Fruit fly (Drosophila melanogaster) whole organism, embryonic: ENCODE measurements around the gene CG15382.

ENCODE experiments used
- Ada2b ChIP-seq: fragments of 200-800 bp; sonication (Bioruptor generic); IDR thresholded peaks from 2 replicates; pipeline ENCODE4 v1.3.6; 2022; ENCODE audit warnings: missing biosample characterization, missing genetic modification characterization
- CG10543 ChIP-seq: fragments of 200-800 bp; sonication (Bioruptor generic); optimal IDR thresholded peaks from 3 replicates; lab custom pipeline; 2017; ENCODE audit warnings: missing biosample characterization, mild to moderate bottlenecking, missing genetic modification characterization, moderate library complexity
- CG12942 ChIP-seq: fragments of 200-800 bp; sonication (Bioruptor generic); optimal IDR thresholded peaks from 3 replicates; lab custom pipeline; 2016; ENCODE audit warnings: missing biosample characterization, missing genetic modification characterization
- CG15479 ChIP-seq: fragments of 200-800 bp; sonication (Bioruptor generic); optimal IDR thresholded peaks from 3 replicates; lab custom pipeline; 2019; ENCODE audit warnings: missing biosample characterization, mild to moderate bottlenecking, missing genetic modification characterization, moderate library complexity
- CG1602 ChIP-seq: fragments of 200-800 bp; sonication (Bioruptor generic); optimal IDR thresholded peaks from 3 replicates; lab custom pipeline; 2016; ENCODE audit warnings: missing biosample characterization, missing genetic modification characterization
- CG16815 ChIP-seq: fragments of 200-800 bp; sonication (Bioruptor generic); optimal IDR thresholded peaks from 3 replicates; lab custom pipeline; 2017; ENCODE audit warnings: missing biosample characterization, mild to moderate bottlenecking, missing genetic modification characterization
- CG2889 ChIP-seq: fragments of 200-800 bp; sonication (Bioruptor generic); IDR thresholded peaks from 3 replicates; pipeline ENCODE4 v1.3.6; 2022; ENCODE audit warnings: missing biosample characterization, missing genetic modification characterization
- CG31224 ChIP-seq: fragments of 200-800 bp; sonication (Bioruptor generic); IDR thresholded peaks from 2 replicates; pipeline ENCODE4 v1.3.6; 2022; ENCODE audit warnings: missing biosample characterization, missing genetic modification characterization
- CG3407 ChIP-seq: fragments of 200-800 bp; sonication (Bioruptor generic); optimal IDR thresholded peaks from 2 replicates; lab custom pipeline; 2018; ENCODE audit warnings: missing biosample characterization, mild to moderate bottlenecking, missing genetic modification characterization
- CG34376 ChIP-seq: fragments of 200-800 bp; sonication (Bioruptor generic); optimal IDR thresholded peaks from 2 replicates; lab custom pipeline; 2018; ENCODE audit warnings: missing biosample characterization, mild to moderate bottlenecking, missing genetic modification characterization
- CG6791 ChIP-seq: fragments of 200-800 bp; sonication (Bioruptor generic); IDR thresholded peaks from 3 replicates; pipeline ENCODE4 v1.3.6; 2022; ENCODE audit warnings: missing biosample characterization, missing genetic modification characterization; ENCODE audit not compliant: partially characterized antibody
- CG7963 ChIP-seq: fragments of 200-800 bp; sonication (Bioruptor generic); IDR thresholded peaks from 3 replicates; pipeline ENCODE4 v1.3.6; 2022; ENCODE audit warnings: missing biosample characterization, missing genetic modification characterization; ENCODE audit not compliant: partially characterized antibody
- CG8281 ChIP-seq: fragments of 200-800 bp; sonication (Bioruptor generic); optimal IDR thresholded peaks from 2 replicates; lab custom pipeline; 2018; ENCODE audit warnings: missing biosample characterization, mild to moderate bottlenecking, missing genetic modification characterization, moderate library complexity
- CG8290 ChIP-seq, 3 experiments: fragments of 200-800 bp; sonication (Bioruptor generic); optimal IDR thresholded peaks; 2 replicates each; lab custom pipeline; 2016 to 2019; ENCODE audit warnings: missing biosample characterization in 3 of 3, missing genetic modification characterization in 3 of 3, mild to moderate bottlenecking in 2 of 3, moderate library complexity in 1 of 3
- CG9609 ChIP-seq: fragments of 200-800 bp; sonication (Bioruptor generic); optimal IDR thresholded peaks from 3 replicates; lab custom pipeline; 2016; ENCODE audit warnings: missing biosample characterization, missing genetic modification characterization
- CTCF ChIP-seq: fragments of 200-800 bp; sonication (Bioruptor generic); optimal IDR thresholded peaks from 2 replicates; lab custom pipeline; 2017; ENCODE audit warnings: missing biosample characterization, mild to moderate bottlenecking, missing genetic modification characterization, moderate library complexity
- Deaf1 ChIP-seq: fragments of 200-800 bp; optimal IDR thresholded peaks from 3 replicates; lab custom pipeline; 2019; ENCODE audit warnings: missing biosample characterization, mild to moderate bottlenecking, missing genetic modification characterization, moderate library complexity
- Dip2 ChIP-seq: fragments of 200-800 bp; sonication (Bioruptor generic); IDR thresholded peaks from 2 replicates; pipeline ENCODE4 v1.3.6; 2022; ENCODE audit warnings: missing biosample characterization, missing genetic modification characterization
- Drgx ChIP-seq: fragments of 200-800 bp; sonication (Bioruptor generic); IDR thresholded peaks from 2 replicates; pipeline ENCODE4 v1.3.6; 2022; ENCODE audit warnings: missing biosample characterization, missing genetic modification characterization
- Ets97D ChIP-seq: fragments of 200-800 bp; sonication (Bioruptor generic); optimal IDR thresholded peaks from 3 replicates; lab custom pipeline; 2016; ENCODE audit warnings: missing biosample characterization, missing genetic modification characterization
- HHEX ChIP-seq: fragments of 200-800 bp; sonication (Bioruptor generic); optimal IDR thresholded peaks from 3 replicates; lab custom pipeline; 2017; ENCODE audit warnings: missing biosample characterization, mild to moderate bottlenecking, missing genetic modification characterization, missing genetic modification reagents
- Hr3 ChIP-seq: fragments of 200-800 bp; sonication (Bioruptor generic); optimal IDR thresholded peaks from 3 replicates; lab custom pipeline; 2016; ENCODE audit warnings: missing biosample characterization, missing genetic modification characterization
- Hr51 ChIP-seq, 2 experiments: fragments of 200-800 bp; sonication (Bioruptor generic); optimal IDR thresholded peaks; 2 replicates in 1 of 2; 3 replicates in 1 of 2; lab custom pipeline; 2016 to 2018; ENCODE audit warnings: missing biosample characterization in 2 of 2, missing genetic modification characterization in 2 of 2, mild to moderate bottlenecking in 1 of 2, moderate library complexity in 1 of 2
- Hr78 ChIP-seq, 2 experiments: fragments of 200-800 bp in 1 of 2; fragments of >200 bp in 1 of 2; sonication (Bioruptor generic) in 1 of 2; optimal IDR thresholded peaks; 2 replicates each; lab custom pipeline; 2017 to 2019; ENCODE audit warnings: missing biosample characterization in 2 of 2, missing genetic modification characterization in 2 of 2, mild to moderate bottlenecking in 1 of 2, moderate library complexity in 1 of 2
- Lpt ChIP-seq: fragments of >200 bp; optimal IDR thresholded peaks from 2 replicates; lab custom pipeline; 2018; ENCODE audit warnings: missing biosample characterization, missing genetic modification characterization
- Neu2 ChIP-seq: fragments of 200-800 bp; sonication (Bioruptor generic); optimal IDR thresholded peaks from 3 replicates; lab custom pipeline; 2016; ENCODE audit warnings: missing biosample characterization, missing genetic modification characterization, borderline replicate concordance
- NfI ChIP-seq: fragments of 200-800 bp; sonication (Bioruptor generic); optimal IDR thresholded peaks from 3 replicates; lab custom pipeline; 2018; ENCODE audit warnings: missing biosample characterization, mild to moderate bottlenecking, missing genetic modification characterization, moderate library complexity
- Opbp ChIP-seq: fragments of 200-800 bp; sonication (Bioruptor generic); IDR thresholded peaks from 3 replicates; pipeline ENCODE4 v1.3.6; 2022; ENCODE audit warnings: missing biosample characterization, missing genetic modification characterization; ENCODE audit not compliant: partially characterized antibody
- Sox100B ChIP-seq: fragments of 200-800 bp; sonication (Bioruptor generic); optimal IDR thresholded peaks from 3 replicates; lab custom pipeline; 2018; ENCODE audit warnings: missing biosample characterization, mild to moderate bottlenecking, missing genetic modification characterization
- ab ChIP-seq: fragments of 200-800 bp; sonication (Bioruptor generic); optimal IDR thresholded peaks from 2 replicates; lab custom pipeline; 2016; ENCODE audit warnings: missing biosample characterization, missing genetic modification characterization
- ash1 ChIP-seq: fragments of 200-800 bp; sonication (Bioruptor generic); optimal IDR thresholded peaks from 2 replicates; lab custom pipeline; 2018; ENCODE audit warnings: missing biosample characterization, mild to moderate bottlenecking, missing genetic modification characterization
- az2 ChIP-seq: fragments of 200-800 bp; sonication (Bioruptor generic); optimal IDR thresholded peaks from 3 replicates; lab custom pipeline; 2016; ENCODE audit warnings: missing biosample characterization, missing genetic modification characterization
- chinmo ChIP-seq: fragments of 200-800 bp; sonication (Bioruptor generic); IDR thresholded peaks from 4 replicates; pipeline ENCODE4 v1.3.6; 2022; ENCODE audit warnings: missing biosample characterization, missing genetic modification characterization; ENCODE audit not compliant: partially characterized antibody
- corto ChIP-seq: fragments of 200-800 bp; sonication (Bioruptor generic); optimal IDR thresholded peaks from 2 replicates; lab custom pipeline; 2016; ENCODE audit warnings: missing biosample characterization, mild to moderate bottlenecking, missing genetic modification characterization, moderate library complexity
- crol ChIP-seq: fragments of 200-800 bp; sonication (Bioruptor generic); IDR thresholded peaks from 2 replicates; pipeline ENCODE4 v1.3.6; 2022; ENCODE audit warnings: missing biosample characterization, missing genetic modification characterization
- crp ChIP-seq, 2 experiments: fragments of 200-800 bp; sonication (Bioruptor generic); optimal IDR thresholded peaks; 2 replicates in 1 of 2; 3 replicates in 1 of 2; lab custom pipeline; 2017; ENCODE audit warnings: missing biosample characterization in 2 of 2, missing genetic modification characterization in 2 of 2, mild to moderate bottlenecking in 1 of 2, moderate library complexity in 1 of 2
- dm ChIP-seq: fragments of 200-800 bp; sonication (Bioruptor generic); optimal IDR thresholded peaks from 3 replicates; lab custom pipeline; 2016; ENCODE audit warnings: missing biosample characterization, missing genetic modification characterization
- esg ChIP-seq: fragments of 200-800 bp; sonication (Bioruptor generic); conservative IDR thresholded peaks from 2 replicates; pipeline ENCODE4 v1.3.6; 2022; ENCODE audit warnings: missing biosample characterization, missing genetic modification characterization
- exex ChIP-seq: fragments of 200-800 bp; sonication (Bioruptor generic); optimal IDR thresholded peaks from 4 replicates; lab custom pipeline; 2018; ENCODE audit warnings: missing biosample characterization, mild to moderate bottlenecking, missing genetic modification characterization, moderate library complexity
- ham ChIP-seq: fragments of 200-800 bp; sonication (Bioruptor generic); IDR thresholded peaks from 2 replicates; pipeline ENCODE4 v1.3.6; 2022; ENCODE audit warnings: missing biosample characterization, missing genetic modification characterization
- mirr ChIP-seq: fragments of 200-800 bp; sonication (Bioruptor generic); optimal IDR thresholded peaks from 3 replicates; lab custom pipeline; 2018; ENCODE audit warnings: missing biosample characterization, mild to moderate bottlenecking, missing genetic modification characterization
- nau ChIP-seq: fragments of 200-800 bp; sonication (Bioruptor generic); optimal IDR thresholded peaks from 3 replicates; lab custom pipeline; 2017; ENCODE audit warnings: missing biosample characterization, mild to moderate bottlenecking, missing genetic modification characterization, missing genetic modification reagents
- nerfin-1 ChIP-seq: fragments of 200-800 bp; sonication (Bioruptor generic); optimal IDR thresholded peaks from 3 replicates; lab custom pipeline; 2019; ENCODE audit warnings: missing biosample characterization, mild to moderate bottlenecking, missing genetic modification characterization, moderate library complexity
- odd ChIP-seq: fragments of 200-800 bp; sonication (Bioruptor generic); optimal IDR thresholded peaks from 2 replicates; lab custom pipeline; 2017; ENCODE audit warnings: missing biosample characterization, mild to moderate bottlenecking, missing genetic modification characterization
- ranshi ChIP-seq: fragments of 200-800 bp; sonication (Bioruptor generic); IDR thresholded peaks from 2 replicates; pipeline ENCODE4 v1.3.6; 2022; ENCODE audit warnings: missing biosample characterization, missing genetic modification characterization
- seq ChIP-seq: fragments of 200-800 bp; sonication (Bioruptor generic); IDR thresholded peaks from 2 replicates; pipeline ENCODE4 v1.3.6; 2022; ENCODE audit warnings: missing biosample characterization, missing genetic modification characterization
- slp2 ChIP-seq: fragments of 200-800 bp; sonication (Bioruptor generic); optimal IDR thresholded peaks from 2 replicates; lab custom pipeline; 2016; ENCODE audit warnings: missing biosample characterization, missing genetic modification characterization
- trh ChIP-seq: fragments of 200-800 bp; sonication (Bioruptor generic); optimal IDR thresholded peaks from 2 replicates; lab custom pipeline; 2016; ENCODE audit warnings: missing biosample characterization, missing genetic modification characterization
- ttk ChIP-seq: fragments of 200-800 bp; sonication (Bioruptor generic); IDR thresholded peaks from 2 replicates; pipeline ENCODE4 v2.1.2; 2022; ENCODE audit warnings: missing biosample characterization, missing genetic modification characterization
- vnd ChIP-seq: fragments of 200-800 bp; sonication (Bioruptor generic); IDR thresholded peaks from 3 replicates; pipeline ENCODE4 v1.3.6; 2022; ENCODE audit warnings: missing biosample characterization, missing genetic modification characterization; ENCODE audit not compliant: partially characterized antibody

CG15382 gene

DNA sequence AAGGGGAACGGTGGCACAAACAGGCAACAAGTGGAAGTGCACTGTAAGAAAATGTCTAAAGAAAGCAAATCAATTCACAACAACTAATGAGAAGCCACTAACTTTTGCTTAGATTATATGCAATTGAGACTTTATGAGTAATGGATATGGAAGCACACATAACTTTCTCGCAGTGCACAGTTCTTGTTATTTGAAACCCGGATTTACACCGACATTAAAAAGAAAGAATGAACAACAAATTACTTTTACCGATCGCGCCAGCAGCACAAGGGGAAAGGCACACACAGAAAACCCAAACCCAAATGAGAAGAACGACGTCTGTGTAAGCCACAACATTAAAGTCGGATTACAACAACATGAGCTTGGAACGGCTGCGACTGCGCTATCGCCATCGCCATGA is 33.5 kb downstream of the CG15382 start (continued):
- peak; percentile 14; the same call in 1 of the 2 replicates for TF ChIP-seq Ada2b (GFP tag; lab: Robert Waterston, UW)
- TF ChIP-seq Neu2 (GFP tag; lab: Kevin White, UChicago): no peak
- no peak for TF ChIP-seq ash1 (GFP tag; lab: Kevin White, UChicago)
- peak; percentile 76 for TF ChIP-seq CG3407
- peak; percentile 56 for TF ChIP-seq Hr3 (GFP tag; lab: Kevin White, UChicago)
- no peak for TF ChIP-seq nau
- no peak for TF ChIP-seq crp (GFP tag; optimal IDR thresholded peaks at IDR 0.05; lab: Kevin White, UChicago)
- no peak for TF ChIP-seq CG34376
- TF ChIP-seq CG31224: no peak
- no peak for TF ChIP-seq mirr (GFP tag; lab: Kevin White, UChicago)
- TF ChIP-seq Opbp (GFP tag; lab: Robert Waterston, UW): no peak
- TF ChIP-seq CG6791 (GFP tag; lab: Robert Waterston, UW): no peak
- TF ChIP-seq HHEX: peak; percentile 27
- no peak for TF ChIP-seq CG10543 (GFP tag; lab: Kevin White, UChicago)
- TF ChIP-seq CTCF (GFP tag; lab: Kevin White, UChicago): no peak
- TF ChIP-seq ranshi (GFP tag; lab: Robert Waterston, UW): peak; percentile 73; the same call in 1 of the 2 replicates
- no peak for TF ChIP-seq corto (GFP tag; lab: Kevin White, UChicago)
- TF ChIP-seq Sox100B (GFP tag; lab: Kevin White, UChicago): peak; percentile 53
- TF ChIP-seq nerfin-1 (tag; lab: Kevin White, UChicago): peak; percentile 50
- TF ChIP-seq exex: no peak
- no peak for TF ChIP-seq CG7963
- TF ChIP-seq odd (GFP tag; lab: Kevin White, UChicago): peak; percentile 37
- TF ChIP-seq ab (GFP tag; lab: Kevin White, UChicago): peak; percentile 11
- TF ChIP-seq dm (GFP tag; lab: Kevin White, UChicago): peak; percentile 17
- peak; percentile 72 for TF ChIP-seq CG16815 (GFP tag; lab: Kevin White, UChicago)
- peak; percentile 29 for TF ChIP-seq CG12942
- no peak for TF ChIP-seq Deaf1 (tag; lab: Kevin White, UChicago)
- TF ChIP-seq crol (GFP tag; lab: Robert Waterston, UW): no peak
- peak in 1 of 2 experiments; percentile 15 for TF ChIP-seq Hr78 (GFP tag; optimal IDR thresholded peaks at IDR 0.05; lab: Kevin White, UChicago)
- no peak for TF ChIP-seq vnd (GFP tag; lab: Robert Waterston, UW)
- no peak for TF ChIP-seq chinmo (GFP tag; lab: Robert Waterston, UW)
- TF ChIP-seq CG9609 (GFP tag; lab: Kevin White, UChicago): peak; percentile 66
- peak; percentile 19 for TF ChIP-seq Ets97D (GFP tag; lab: Kevin White, UChicago)
- TF ChIP-seq CG15479: no peak
- TF ChIP-seq CG2889 (GFP tag; lab: Robert Waterston, UW): no peak
- no peak for TF ChIP-seq seq (GFP tag; lab: Robert Waterston, UW)
- no peak for TF ChIP-seq ham (GFP tag; lab: Robert Waterston, UW)
- TF ChIP-seq CG8281 (tag; lab: Kevin White, UChicago): peak; percentile 13
- peak; percentile 67 for TF ChIP-seq CG8290 (GFP tag; optimal IDR thresholded peaks at IDR 0.05; lab: Kevin White, UChicago)
- no peak for TF ChIP-seq CG8290 (tag; optimal IDR thresholded peaks at IDR 0.05; lab: Kevin White, UChicago)
- TF ChIP-seq Drgx (GFP tag; lab: Robert Waterston, UW): peak; percentile 19; the same call in 1 of the 2 replicates
- TF ChIP-seq az2 (GFP tag; lab: Kevin White, UChicago): peak; percentile 78
- no peak; the same call in 1 of the 2 replicates for TF ChIP-seq ttk (GFP tag; lab: Robert Waterston, UW)
- TF ChIP-seq Hr51 (GFP tag; optimal IDR thresholded peaks at IDR 0.05; lab: Kevin White, UChicago): peak in 1 of 2 experiments; percentile 27
- peak; percentile 27 for TF ChIP-seq NfI
- no peak for TF ChIP-seq Dip2 (GFP tag; lab: Robert Waterston, UW)
- peak; percentile 40; the same call in 1 of the 2 replicates for TF ChIP-seq esg (GFP tag; lab: Robert Waterston, UW)
- no peak for TF ChIP-seq Lpt
- peak; percentile 69 for TF ChIP-seq CG1602 (GFP tag; lab: Kevin White, UChicago)
- TF ChIP-seq slp2 (GFP tag; lab: Kevin White, UChicago): peak; percentile 59
- no peak for TF ChIP-seq trh (GFP tag; lab: Kevin White, UChicago)
